Worm (Caenorhabditis elegans) whole organism, L4 larva: ENCODE data around the gene M04C3.1.

Experiments used
- F10B5.3 ChIP-seq: sonication (generic microtip); optimal IDR thresholded peaks from 2 replicates; lab custom pipeline; 2016; ENCODE audit warnings: mild to moderate bottlenecking, missing genetic modification characterization, missing compliant biosample characterization
- F49E8.2 ChIP-seq: sonication (generic microtip); optimal IDR thresholded peaks from 2 replicates; lab custom pipeline; 2016; ENCODE audit warnings: missing compliant biosample characterization, mild to moderate bottlenecking, missing genetic modification characterization, borderline replicate concordance
- T26A8.4 ChIP-seq: fragments of 200-800 bp; sonication (Bioruptor generic); IDR thresholded peaks from 2 replicates; pipeline ENCODE4 v1.3.6; 2022; ENCODE audit warnings: missing genetic modification characterization, missing compliant biosample characterization
- Y75B8A.6 ChIP-seq: fragments of 200-800 bp; sonication (Bioruptor generic); IDR thresholded peaks from 2 replicates; pipeline ENCODE4 v1.3.6; 2022; ENCODE audit warnings: missing genetic modification reagents, missing genetic modification characterization, missing compliant biosample characterization
- aha-1 ChIP-seq: fragments of 150-350 bp; peaks from one replicate; lab custom pipeline; 2014; ENCODE audit warnings: missing biosample characterization, missing genetic modification characterization
- ama-1 ChIP-seq: fragments of 150-350 bp; optimal IDR thresholded peaks from 2 replicates; lab custom pipeline; 2014; ENCODE audit warnings: inconsistent platforms, mixed read lengths
- ces-1 ChIP-seq: fragments of 150-350 bp; sonication (generic microtip); optimal IDR thresholded peaks from 4 replicates; lab custom pipeline; 2014; ENCODE audit warnings: missing biosample characterization, missing genetic modification reagents, missing genetic modification characterization
- cey-2 ChIP-seq: sonication (generic microtip); optimal IDR thresholded peaks from 3 replicates; lab custom pipeline; 2017; ENCODE audit warnings: missing genetic modification characterization, mild to moderate bottlenecking, missing compliant biosample characterization, antibody characterized with exemption, borderline replicate concordance; ENCODE audit not compliant: insufficient read depth
- daf-12 ChIP-seq: fragments of 150-350 bp; optimal IDR thresholded peaks from 2 replicates; lab custom pipeline; 2014; ENCODE audit warnings: missing biosample characterization, missing genetic modification reagents, missing genetic modification characterization
- daf-8 ChIP-seq: fragments of 200-800 bp; sonication (Bioruptor generic); IDR thresholded peaks from 2 replicates; pipeline ENCODE4 v1.3.6; 2022; ENCODE audit warnings: missing genetic modification characterization, missing compliant biosample characterization
- dmd-6 ChIP-seq: fragments of 200-800 bp; sonication (Bioruptor generic); IDR thresholded peaks from 2 replicates; pipeline ENCODE4 v1.3.6; 2022; ENCODE audit warnings: missing genetic modification reagents, missing genetic modification characterization, missing compliant biosample characterization
- dpl-1 ChIP-seq: fragments of 150-350 bp; optimal IDR thresholded peaks from 2 replicates; lab custom pipeline; 2014; ENCODE audit warnings: missing biosample characterization, missing genetic modification reagents, missing genetic modification characterization
- duxl-1 ChIP-seq: sonication (generic microtip); optimal IDR thresholded peaks from 2 replicates; lab custom pipeline; 2016; ENCODE audit warnings: mild to moderate bottlenecking, missing genetic modification characterization, moderate library complexity, missing compliant biosample characterization; ENCODE audit not compliant: poor library complexity
- dve-1 ChIP-seq: sonication (generic microtip); optimal IDR thresholded peaks from 2 replicates; lab custom pipeline; 2017; ENCODE audit warnings: antibody characterized with exemption, mild to moderate bottlenecking, missing genetic modification characterization, missing compliant biosample characterization; ENCODE audit not compliant: insufficient read depth
- fos-1 ChIP-seq: fragments of 150-350 bp; optimal IDR thresholded peaks from 2 replicates; lab custom pipeline; 2014; ENCODE audit warnings: missing biosample characterization, missing genetic modification characterization
- gei-8 ChIP-seq: fragments of 200-800 bp; sonication (Bioruptor generic); optimal IDR thresholded peaks from 2 replicates; lab custom pipeline; 2018; ENCODE audit warnings: mild to moderate bottlenecking, missing genetic modification characterization, missing compliant biosample characterization
- hlh-11 ChIP-seq: fragments of 200-800 bp; sonication (Bioruptor generic); optimal IDR thresholded peaks from 2 replicates; lab custom pipeline; 2018; ENCODE audit warnings: mild to moderate bottlenecking, missing genetic modification characterization, missing compliant biosample characterization
- hlh-30 ChIP-seq: sonication (generic microtip); optimal IDR thresholded peaks from 2 replicates; lab custom pipeline; 2017; ENCODE audit warnings: antibody characterized with exemption, mild to moderate bottlenecking, missing genetic modification characterization, missing compliant biosample characterization; ENCODE audit not compliant: insufficient read depth
- hmg-1.1 ChIP-seq: fragments of 200-800 bp; sonication (Bioruptor generic); IDR thresholded peaks from 2 replicates; pipeline ENCODE4 v1.3.6; 2022; ENCODE audit warnings: missing genetic modification reagents, missing genetic modification characterization, missing compliant biosample characterization
- lin-1 ChIP-seq: fragments of 200-800 bp; sonication (Bioruptor generic); IDR thresholded peaks from 2 replicates; pipeline ENCODE4 v1.3.6; 2022; ENCODE audit warnings: missing genetic modification reagents, missing genetic modification characterization, missing compliant biosample characterization
- lin-13 ChIP-seq: fragments of 150-350 bp; optimal IDR thresholded peaks from 2 replicates; lab custom pipeline; 2014; ENCODE audit warnings: missing biosample characterization, missing genetic modification reagents, missing genetic modification characterization
- mxl-3 ChIP-seq: fragments of 200-800 bp; sonication (Bioruptor generic); optimal IDR thresholded peaks from 2 replicates; lab custom pipeline; 2018; ENCODE audit warnings: mild to moderate bottlenecking, missing genetic modification characterization, missing compliant biosample characterization
- nhr-102 ChIP-seq: sonication (generic microtip); optimal IDR thresholded peaks from 2 replicates; lab custom pipeline; 2016; ENCODE audit warnings: mild to moderate bottlenecking, missing genetic modification characterization, moderate library complexity, missing compliant biosample characterization
- nhr-111 ChIP-seq: fragments of 200-800 bp; sonication (Bioruptor generic); optimal IDR thresholded peaks from 2 replicates; lab custom pipeline; 2018; ENCODE audit warnings: mild to moderate bottlenecking, missing genetic modification characterization, missing compliant biosample characterization
- nhr-25 ChIP-seq: sonication (generic microtip); optimal IDR thresholded peaks from 2 replicates; lab custom pipeline; 2017; ENCODE audit warnings: missing genetic modification characterization, mild to moderate bottlenecking, missing compliant biosample characterization, antibody characterized with exemption, moderate library complexity, borderline replicate concordance; ENCODE audit not compliant: insufficient read depth
- nhr-28 ChIP-seq: fragments of 150-350 bp; optimal IDR thresholded peaks from 2 replicates; lab custom pipeline; 2014; ENCODE audit warnings: missing biosample characterization, missing genetic modification characterization
- nhr-41 ChIP-seq: fragments of 200-800 bp; sonication (Bioruptor generic); IDR thresholded peaks from 2 replicates; pipeline ENCODE4 v1.3.6; 2022; ENCODE audit warnings: missing genetic modification reagents, missing genetic modification characterization, missing compliant biosample characterization
- pha-4 ChIP-seq, 2 experiments: fragments of 150-350 bp in 1 of 2; fragments of 200-800 bp in 1 of 2; sonication (Bioruptor generic) in 1 of 2; IDR thresholded peaks in 1 of 2; optimal IDR thresholded peaks in 1 of 2; 2 replicates each; pipeline versions ENCODE4 v1.3.6 to Lab custom; 2014 to 2022; ENCODE audit warnings: missing genetic modification characterization in 2 of 2, missing genetic modification reagents in 2 of 2, missing biosample characterization in 1 of 2, missing compliant biosample characterization in 1 of 2
- php-3 ChIP-seq: fragments of 200-800 bp; sonication (Bioruptor generic); IDR thresholded peaks from 2 replicates; pipeline ENCODE4 v1.3.6; 2022; ENCODE audit warnings: missing genetic modification reagents, missing genetic modification characterization, missing compliant biosample characterization
- pqm-1 ChIP-seq: sonication (generic microtip); optimal IDR thresholded peaks from 2 replicates; lab custom pipeline; 2017; ENCODE audit warnings: missing biosample characterization, missing genetic modification characterization
- skn-1 ChIP-seq: fragments of 150-350 bp; optimal IDR thresholded peaks from 2 replicates; lab custom pipeline; 2014; ENCODE audit warnings: missing biosample characterization, missing genetic modification characterization
- spr-1 ChIP-seq: sonication (generic microtip); optimal IDR thresholded peaks from 2 replicates; lab custom pipeline; 2016; ENCODE audit warnings: mild to moderate bottlenecking, missing genetic modification characterization, missing compliant biosample characterization
- tag-97 ChIP-seq: fragments of 200-800 bp; sonication (Bioruptor generic); IDR thresholded peaks from 2 replicates; pipeline ENCODE4 v1.3.6; 2022; ENCODE audit warnings: missing genetic modification characterization, missing compliant biosample characterization
- unc-130 ChIP-seq: sonication (generic microtip); optimal IDR thresholded peaks from 2 replicates; lab custom pipeline; 2016; ENCODE audit warnings: missing genetic modification reagents, missing genetic modification characterization, missing compliant biosample characterization
- unc-62 ChIP-seq, 3 experiments: fragments of 150-350 bp in 1 of 3; sonication (generic microtip); optimal IDR thresholded peaks in 2 of 3; peaks in 1 of 3; 1 replicate in 1 of 3; 2 replicates in 2 of 3; lab custom pipeline; 2014 to 2017; ENCODE audit warnings: missing biosample characterization in 3 of 3, missing genetic modification characterization in 3 of 3, missing genetic modification reagents in 3 of 3, missing genotype in 1 of 3
- vab-7 ChIP-seq: fragments of 200-800 bp; sonication (Bioruptor generic); IDR thresholded peaks from 2 replicates; pipeline ENCODE4 v1.3.6; 2022; ENCODE audit warnings: missing genetic modification reagents, missing genetic modification characterization, missing compliant biosample characterization
- zfp-2 ChIP-seq: sonication (generic microtip); optimal IDR thresholded peaks from 2 replicates; lab custom pipeline; 2016; ENCODE audit warnings: mild to moderate bottlenecking, missing genetic modification characterization, missing compliant biosample characterization
- zfp-3 ChIP-seq: fragments of 200-800 bp; sonication (Bioruptor generic); conservative IDR thresholded peaks from 2 replicates; pipeline ENCODE4 v1.3.6; 2022; ENCODE audit warnings: missing genetic modification reagents, missing genetic modification characterization, missing compliant biosample characterization

M04C3.1 gene

ce11 chrV:19429605-19430004, 15.8 kb downstream of the M04C3.1 start:
- TF ChIP-seq ces-1 (GFP tag; lab: Kevin White, UChicago) = no peak
- TF ChIP-seq Y75B8A.6 (GFP tag; lab: Robert Waterston, UW) = 0 out of 2 replicates have a peak, but pooled peaks have one; percentile 47

- no peak for TF ChIP-seq spr-1 (tag; lab: Kevin White, UChicago)
- TF ChIP-seq F10B5.3 (tag; lab: Kevin White, UChicago) = no peak
- TF ChIP-seq ces-1 (GFP tag; lab: Kevin White, UChicago) = no peak
- no peak for TF ChIP-seq dpl-1 (GFP tag; lab: Kevin White, UChicago)
- no peak for TF ChIP-seq nhr-111 (GFP tag; lab: Kevin White, UChicago)
- no peak for TF ChIP-seq fos-1
- TF ChIP-seq daf-12 (tag; lab: Kevin White, UChicago) = no peak
- TF ChIP-seq skn-1 = no peak
- TF ChIP-seq vab-7 = no peak
- no peak for TF ChIP-seq nhr-25 (tag; lab: Kevin White, UChicago)
- TF ChIP-seq dmd-6 = no peak
- TF ChIP-seq lin-13 (GFP tag; lab: Kevin White, UChicago) = no peak
- no peak for TF ChIP-seq lin-1
Measured at ce11 chrV:19428936-19429335, 16.5 kb downstream of the M04C3.1 start.

DNA sequence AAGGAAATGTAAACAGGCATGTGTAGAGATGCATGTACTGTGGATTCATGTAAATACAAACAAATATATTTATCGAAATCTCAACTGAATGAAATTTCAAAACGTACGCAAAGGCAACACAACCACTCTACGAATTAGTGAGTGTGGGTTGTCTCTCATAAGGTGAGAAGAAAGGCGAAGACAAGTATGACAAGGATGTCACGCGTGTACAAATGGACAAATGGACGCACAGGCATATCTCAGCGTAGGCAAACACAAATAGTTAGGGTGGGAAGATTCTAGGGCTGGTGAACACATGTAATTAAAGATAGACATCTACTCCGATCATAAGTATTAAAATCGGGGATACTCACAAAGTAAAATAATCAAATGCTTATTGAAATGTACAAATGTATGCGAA, 17.3 kb downstream of the M04C3.1 start:
- TF ChIP-seq mxl-3 (GFP tag; lab: Kevin White, UChicago) = peak; percentile 19
- TF ChIP-seq lin-13 (GFP tag; lab: Kevin White, UChicago) = no peak
- TF ChIP-seq hlh-30 (tag; lab: Kevin White, UChicago) = peak; percentile 77
- TF ChIP-seq unc-62 (GFP tag; optimal IDR thresholded peaks at IDR 0.05 in 1 of 2; lab: Kevin White, UChicago) = peak in 1 of 2 experiments; percentile 61
- TF ChIP-seq unc-62 (tag; optimal IDR thresholded peaks at IDR 0.05; lab: Kevin White, UChicago) = no peak
- peak; percentile 11 for TF ChIP-seq hlh-11 (tag; lab: Kevin White, UChicago)
- no peak for TF ChIP-seq nhr-41

- TF ChIP-seq pha-4 (GFP tag; IDR thresholded peaks at IDR 0.05; lab: Robert Waterston, UW) (no peak), pha-4 (tag; optimal IDR thresholded peaks at IDR 0.05; lab: Kevin White, UChicago) (no peak), zfp-2 (no peak), unc-130 (GFP tag; lab: Kevin White, UChicago) (no peak), tag-97 (GFP tag; lab: Robert Waterston, UW) (no peak), dmd-6 (no peak), aha-1 (no peak), ces-1 (GFP tag; lab: Kevin White, UChicago) (no peak)
Measured at ce11 chrV:19421131-19421530, 24.3 kb downstream of the M04C3.1 start, which contains the start of gene C25F9.2. Gene C25F9.2 (plus strand): TSS chrV:19421471.

DNA sequence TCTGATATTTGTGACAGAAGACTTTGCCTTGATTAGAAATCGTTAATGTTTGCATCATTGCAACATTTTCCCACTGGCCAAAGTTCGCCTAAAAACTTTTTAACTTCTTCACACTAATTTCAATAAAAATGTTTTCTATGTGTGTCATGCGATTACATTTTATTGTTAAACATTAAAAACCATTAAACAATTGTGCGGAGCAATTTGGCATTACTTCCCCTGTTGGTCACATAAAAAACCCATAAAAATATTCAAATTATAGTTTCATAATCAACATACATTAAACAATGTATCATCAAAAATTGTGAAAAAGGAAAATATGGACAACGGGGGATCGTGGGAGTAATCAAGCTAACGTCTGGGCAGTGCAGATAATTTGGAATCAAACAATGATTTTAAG, 26.1 kb downstream of the M04C3.1 start:
- peak; percentile 94 for TF ChIP-seq php-3 (GFP tag; lab: Robert Waterston, UW)
- TF ChIP-seq nhr-28 (tag; lab: Kevin White, UChicago) = peak; percentile 6

DNA sequence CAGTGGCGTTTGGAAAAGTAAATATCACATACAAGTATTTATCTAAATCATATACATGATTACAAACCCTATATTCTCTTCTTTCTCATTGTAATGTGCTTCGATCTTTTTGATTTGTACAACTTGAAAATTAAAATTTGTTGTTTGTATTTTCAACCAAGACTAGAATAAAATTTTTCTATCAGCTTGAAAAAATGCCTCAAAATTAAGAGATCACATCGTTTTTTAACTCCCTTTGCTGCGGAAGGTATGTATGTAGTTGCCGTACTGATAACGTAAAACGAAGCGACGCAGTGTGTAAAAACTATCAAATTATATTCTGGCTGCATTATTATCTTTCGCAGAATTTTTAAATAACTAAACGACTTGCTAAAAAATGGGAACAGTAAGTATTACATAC, 27.6 kb downstream of the M04C3.1 start, which contains the start of gene C25F9.15:
C25F9.15 (plus strand) TSS at position 301 of the 400 bp plus-strand sequence.
- TF ChIP-seq lin-13 (GFP tag; lab: Kevin White, UChicago) = no peak
- TF ChIP-seq nhr-28 (tag; lab: Kevin White, UChicago) = peak; percentile 30
- peak; percentile 30 for TF ChIP-seq dve-1 (tag; lab: Kevin White, UChicago)
- TF ChIP-seq dmd-6 = no peak
- no peak for TF ChIP-seq F49E8.2 (tag; lab: Kevin White, UChicago)
- TF ChIP-seq daf-12 (tag; lab: Kevin White, UChicago) = no peak
- no peak for TF ChIP-seq nhr-102 (tag; lab: Kevin White, UChicago)
- TF ChIP-seq lin-1 = no peak
- TF ChIP-seq pqm-1 = peak; percentile 34
- TF ChIP-seq gei-8 = no peak
- TF ChIP-seq fos-1 = no peak
- TF ChIP-seq cey-2 (tag; lab: Kevin White, UChicago) = no peak
- no peak for TF ChIP-seq Y75B8A.6 (GFP tag; lab: Robert Waterston, UW)
- TF ChIP-seq nhr-41 = no peak
- no peak for TF ChIP-seq zfp-3 (GFP tag; lab: Robert Waterston, UW)
- TF ChIP-seq duxl-1 (tag; lab: Kevin White, UChicago) = no peak
- TF ChIP-seq hmg-1.1 (GFP tag; lab: Robert Waterston, UW) = no peak
- no peak for TF ChIP-seq php-3 (GFP tag; lab: Robert Waterston, UW)
- TF ChIP-seq ama-1 (lab: Kevin White, UChicago) = no peak
- TF ChIP-seq hlh-11 (tag; lab: Kevin White, UChicago) = no peak
- no peak for TF ChIP-seq daf-8 (GFP tag; lab: Robert Waterston, UW)
- TF ChIP-seq T26A8.4 (GFP tag; lab: Robert Waterston, UW) = no peak
